Worm (Caenorhabditis elegans) whole organism, late embryonic: ENCODE results near the gene exc-7.

Source experiments
- C38D4.7 ChIP-seq: fragments of 200-800 bp; sonication (Bioruptor generic); optimal IDR thresholded peaks from 2 replicates; lab custom pipeline; 2018; ENCODE audit warnings: mild to moderate bottlenecking, missing genetic modification characterization, moderate library complexity, missing compliant biosample characterization
- K02D7.2 ChIP-seq: sonication (generic microtip); optimal IDR thresholded peaks from 2 replicates; lab custom pipeline; 2017; ENCODE audit warnings: mild to moderate bottlenecking, missing genetic modification characterization, missing compliant biosample characterization
- K09A11.1 ChIP-seq: sonication (generic microtip); optimal IDR thresholded peaks from 2 replicates; lab custom pipeline; 2017; ENCODE audit warnings: antibody characterized with exemption, mild to moderate bottlenecking, missing genetic modification characterization, missing compliant biosample characterization; ENCODE audit not compliant: insufficient read depth
- T23F11.4 ChIP-seq: fragments of 200-800 bp; sonication (Bioruptor generic); optimal IDR thresholded peaks from 2 replicates; lab custom pipeline; 2018; ENCODE audit warnings: mild to moderate bottlenecking, missing genetic modification characterization, missing compliant biosample characterization
- Y22D7AL.16 ChIP-seq: sonication (generic microtip); optimal IDR thresholded peaks from 2 replicates; lab custom pipeline; 2016; ENCODE audit warnings: missing genetic modification characterization, missing compliant biosample characterization
- ceh-19 ChIP-seq: fragments of 200-800 bp; sonication (Bioruptor generic); optimal IDR thresholded peaks from 2 replicates; lab custom pipeline; 2018; ENCODE audit warnings: mild to moderate bottlenecking, missing genetic modification characterization, missing compliant biosample characterization
- ceh-2 ChIP-seq: sonication (generic microtip); optimal IDR thresholded peaks from 2 replicates; lab custom pipeline; 2016; ENCODE audit warnings: missing genotype, missing genetic modification characterization, missing compliant biosample characterization
- ceh-30 ChIP-seq: fragments of 150-350 bp; optimal IDR thresholded peaks from 2 replicates; lab custom pipeline; 2014; ENCODE audit warnings: missing biosample characterization, missing genetic modification characterization
- ceh-34 ChIP-seq: sonication (generic microtip); optimal IDR thresholded peaks from 2 replicates; lab custom pipeline; 2016; ENCODE audit warnings: mild to moderate bottlenecking, missing genetic modification characterization, missing compliant biosample characterization
- ceh-45 ChIP-seq: fragments of 200-800 bp; sonication (Bioruptor generic); IDR thresholded peaks from 2 replicates; pipeline ENCODE4 v1.3.6; 2022; ENCODE audit warnings: missing genetic modification reagents, missing genetic modification characterization, missing compliant biosample characterization
- ceh-48 ChIP-seq: sonication (generic microtip); optimal IDR thresholded peaks from 2 replicates; lab custom pipeline; 2016; ENCODE audit warnings: missing genetic modification characterization, inconsistent platforms, missing compliant biosample characterization
- dve-1 ChIP-seq: sonication (generic microtip); optimal IDR thresholded peaks from 2 replicates; lab custom pipeline; 2017; ENCODE audit warnings: antibody characterized with exemption, mild to moderate bottlenecking, missing genetic modification characterization, missing compliant biosample characterization
- elt-2 ChIP-seq: sonication (generic microtip); optimal IDR thresholded peaks from 2 replicates; lab custom pipeline; 2016; ENCODE audit warnings: missing genetic modification reagents, missing genetic modification characterization, missing compliant biosample characterization
- elt-4 ChIP-seq: sonication (generic microtip); optimal IDR thresholded peaks from 2 replicates; lab custom pipeline; 2016; ENCODE audit warnings: missing genetic modification characterization, missing compliant biosample characterization
- ets-4 ChIP-seq: sonication (generic microtip); optimal IDR thresholded peaks from 2 replicates; lab custom pipeline; 2016; ENCODE audit warnings: missing genetic modification characterization, missing compliant biosample characterization
- fkh-10 ChIP-seq: fragments of 150-350 bp; optimal IDR thresholded peaks from 2 replicates; lab custom pipeline; 2014; ENCODE audit warnings: missing biosample characterization, missing genetic modification reagents, missing genetic modification characterization
- hlh-15 ChIP-seq: sonication (generic microtip); optimal IDR thresholded peaks from 2 replicates; lab custom pipeline; 2016; ENCODE audit warnings: missing genetic modification characterization, missing compliant biosample characterization
- hlh-6 ChIP-seq: sonication (generic microtip); optimal IDR thresholded peaks from 2 replicates; lab custom pipeline; 2016; ENCODE audit warnings: missing genotype, missing genetic modification characterization, missing compliant biosample characterization
- hlh-8 ChIP-seq: sonication (generic microtip); optimal IDR thresholded peaks from 2 replicates; lab custom pipeline; 2016; ENCODE audit warnings: missing genotype, missing genetic modification characterization, missing compliant biosample characterization
- lin-11 ChIP-seq: fragments of 200-800 bp; sonication (Bioruptor generic); optimal IDR thresholded peaks from 2 replicates; lab custom pipeline; 2018; ENCODE audit warnings: mild to moderate bottlenecking, missing genetic modification characterization, missing compliant biosample characterization
- mec-3 ChIP-seq: sonication (generic microtip); optimal IDR thresholded peaks from 2 replicates; lab custom pipeline; 2016; ENCODE audit warnings: borderline replicate concordance, missing genetic modification characterization, missing compliant biosample characterization
- nfya-1 ChIP-seq: sonication (generic microtip); optimal IDR thresholded peaks from 2 replicates; lab custom pipeline; 2017; ENCODE audit warnings: missing genetic modification characterization, mild to moderate bottlenecking, missing compliant biosample characterization, antibody characterized with exemption, moderate library complexity
- nhr-11 ChIP-seq: fragments of 150-350 bp; optimal IDR thresholded peaks from 2 replicates; lab custom pipeline; 2014; ENCODE audit warnings: missing biosample characterization, missing genetic modification characterization
- pag-3 ChIP-seq: sonication (generic microtip); optimal IDR thresholded peaks from 2 replicates; lab custom pipeline; 2016; ENCODE audit warnings: missing compliant biosample characterization, missing genetic modification characterization, borderline replicate concordance
- pha-4 ChIP-seq: fragments of 150-350 bp; optimal IDR thresholded peaks from 2 replicates; lab custom pipeline; 2018; ENCODE audit warnings: missing biosample characterization, missing genetic modification reagents, missing genetic modification characterization
- pqm-1 ChIP-seq: sonication (generic microtip); optimal IDR thresholded peaks from 2 replicates; lab custom pipeline; 2016; ENCODE audit warnings: missing genetic modification characterization, missing compliant biosample characterization
- pros-1 ChIP-seq: fragments of 150-350 bp; optimal IDR thresholded peaks from 2 replicates; lab custom pipeline; 2014; ENCODE audit warnings: missing biosample characterization, missing genetic modification reagents, missing genetic modification characterization
- ref-2 ChIP-seq: sonication (generic microtip); optimal IDR thresholded peaks from 2 replicates; lab custom pipeline; 2016; ENCODE audit warnings: missing genetic modification characterization, missing compliant biosample characterization
- rnt-1 ChIP-seq: sonication (generic microtip); optimal IDR thresholded peaks from 2 replicates; lab custom pipeline; 2016; ENCODE audit warnings: missing genetic modification characterization, missing compliant biosample characterization
- sdc-2 ChIP-seq: sonication (generic microtip); optimal IDR thresholded peaks from 2 replicates; lab custom pipeline; 2016; ENCODE audit warnings: missing genotype, missing genetic modification characterization, missing compliant biosample characterization
- tbx-7 ChIP-seq: sonication (generic microtip); optimal IDR thresholded peaks from 2 replicates; lab custom pipeline; 2016; ENCODE audit warnings: missing genotype, missing genetic modification characterization, missing compliant biosample characterization
- ttx-3 ChIP-seq: sonication (generic microtip); optimal IDR thresholded peaks from 2 replicates; lab custom pipeline; 2016; ENCODE audit warnings: missing genetic modification reagents, missing genetic modification characterization, missing compliant biosample characterization
- unc-3 ChIP-seq, 2 experiments: fragments of 200-800 bp in 1 of 2; sonication (Bioruptor generic) in 1 of 2; sonication (generic microtip) in 1 of 2; conservative IDR thresholded peaks in 1 of 2; optimal IDR thresholded peaks in 1 of 2; 2 replicates each; pipeline versions ENCODE4 v1.3.6 to Lab custom; 2016 to 2022; ENCODE audit warnings: missing compliant biosample characterization in 2 of 2, missing genetic modification characterization in 2 of 2, missing genetic modification reagents in 1 of 2
- unc-55 ChIP-seq: sonication (generic microtip); optimal IDR thresholded peaks from 2 replicates; lab custom pipeline; 2017; ENCODE audit warnings: missing biosample characterization, missing genetic modification reagents, missing genetic modification characterization
- unc-86 ChIP-seq: sonication (generic microtip); optimal IDR thresholded peaks from 2 replicates; lab custom pipeline; 2016; ENCODE audit warnings: missing genetic modification characterization, missing compliant biosample characterization
- ztf-16 ChIP-seq: sonication (generic microtip); optimal IDR thresholded peaks from 2 replicates; lab custom pipeline; 2017; ENCODE audit warnings: missing genetic modification characterization, missing compliant biosample characterization

Gene exc-7

ce11 chrII:9596401-9596800, 20.6 kb downstream of the exc-7 start, which contains the start of gene E02H1.6:
Gene E02H1.6 (plus strand): TSS chrII:9596701.
- no peak for TF ChIP-seq T23F11.4 (GFP tag; lab: Kevin White, UChicago)
- TF ChIP-seq pros-1: no peak
- TF ChIP-seq hlh-8 (tag; lab: Kevin White, UChicago): no peak
- TF ChIP-seq ceh-2: no peak
- no peak for TF ChIP-seq unc-86
- TF ChIP-seq elt-4 (tag; lab: Kevin White, UChicago): no peak
- no peak for TF ChIP-seq unc-55 (GFP tag; lab: Kevin White, UChicago)
- no peak for TF ChIP-seq hlh-6 (tag; lab: Kevin White, UChicago)
- no peak for TF ChIP-seq pag-3 (tag; lab: Kevin White, UChicago)
- no peak for TF ChIP-seq unc-3 (GFP tag; conservative IDR thresholded peaks at IDR 0.05; lab: Robert Waterston, UW)
- TF ChIP-seq unc-3 (tag; optimal IDR thresholded peaks at IDR 0.05; lab: Kevin White, UChicago): no peak
- no peak for TF ChIP-seq ets-4 (tag; lab: Kevin White, UChicago)
- TF ChIP-seq elt-2 (tag; lab: Kevin White, UChicago): no peak
- TF ChIP-seq sdc-2: no peak
- no peak for TF ChIP-seq pha-4
- no peak for TF ChIP-seq nhr-11 (tag; lab: Kevin White, UChicago)
- TF ChIP-seq ceh-45 (GFP tag; lab: Robert Waterston, UW): no peak
- no peak for TF ChIP-seq ztf-16 (tag; lab: Kevin White, UChicago)
- no peak for TF ChIP-seq ceh-30 (tag; lab: Kevin White, UChicago)
- TF ChIP-seq ceh-48 (tag; lab: Kevin White, UChicago): no peak

- TF ChIP-seq K09A11.1 (tag; lab: Kevin White, UChicago): no peak
- TF ChIP-seq mec-3 (tag; lab: Kevin White, UChicago): no peak
- TF ChIP-seq dve-1 (tag; lab: Kevin White, UChicago): no peak
- TF ChIP-seq rnt-1 (tag; lab: Kevin White, UChicago): no peak
- TF ChIP-seq fkh-10: no peak
- no peak for TF ChIP-seq unc-86
- no peak for TF ChIP-seq ref-2 (tag; lab: Kevin White, UChicago)
- no peak for TF ChIP-seq ttx-3 (tag; lab: Kevin White, UChicago)
- no peak for TF ChIP-seq pqm-1 (tag; lab: Kevin White, UChicago)
- no peak for TF ChIP-seq sdc-2
- TF ChIP-seq hlh-6 (tag; lab: Kevin White, UChicago): no peak
- no peak for TF ChIP-seq K02D7.2
- no peak for TF ChIP-seq hlh-15 (tag; lab: Kevin White, UChicago)
- no peak for TF ChIP-seq hlh-8 (tag; lab: Kevin White, UChicago)
- no peak for TF ChIP-seq Y22D7AL.16 (tag; lab: Kevin White, UChicago)
- TF ChIP-seq ceh-19 (GFP tag; lab: Kevin White, UChicago): no peak
Measured at ce11 chrII:9597516-9598047, 21.8 kb downstream of the exc-7 start, which contains the start of gene mrpl-53. Gene mrpl-53 (plus strand): TSS chrII:9597622.

- TF ChIP-seq hlh-8 (tag; lab: Kevin White, UChicago) (no peak), pros-1 (no peak), ets-4 (tag; lab: Kevin White, UChicago) (no peak), nfya-1 (tag; lab: Kevin White, UChicago) (no peak), lin-11 (tag; lab: Kevin White, UChicago) (no peak), tbx-7 (tag; lab: Kevin White, UChicago) (no peak), C38D4.7 (GFP tag; lab: Kevin White, UChicago) (no peak), unc-55 (GFP tag; lab: Kevin White, UChicago) (no peak), ceh-34 (tag; lab: Kevin White, UChicago) (no peak)
Measured at ce11 chrII:9600022-9600722, 24.4 kb downstream of the exc-7 start.
